Worm (Caenorhabditis elegans): ENCODE data around the gene fbxa-224.
A peak's percentile ranks its signal among the peaks of the same experiment; 100 is the strongest.

DNA sequence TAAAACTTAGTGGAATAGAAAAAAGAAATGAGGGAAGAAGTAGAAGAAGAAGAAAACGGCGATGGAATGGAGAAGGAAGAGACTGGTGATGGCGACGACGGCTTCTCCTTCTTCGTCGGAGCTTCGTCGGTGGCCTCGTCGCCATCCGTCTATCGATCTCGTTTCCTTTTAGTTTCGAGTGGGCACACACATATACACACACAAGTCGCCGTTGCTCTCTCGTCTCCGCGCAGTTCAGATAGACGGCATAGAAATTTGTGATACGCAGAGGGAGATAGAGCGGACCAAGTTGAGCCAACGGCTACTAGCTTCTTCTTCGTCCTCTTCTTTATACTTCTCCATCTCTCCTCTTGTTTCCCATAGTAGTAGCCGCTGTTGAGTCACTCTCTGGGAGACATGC is 45.3 kb upstream of the fbxa-224 start:
- TF ChIP-seq him-1 (tag; optimal IDR thresholded peaks at IDR 0.05) = peak; percentile 21
- TF ChIP-seq W03F9.2 (tag; optimal IDR thresholded peaks at IDR 0.05) = no peak
- TF ChIP-seq dao-5 (tag; optimal IDR thresholded peaks at IDR 0.05) = no peak

All from whole organism, L4/young adult.